Worm (Caenorhabditis elegans) whole organism, L4/young adult: ENCODE measurements around the gene exo-1.

Source experiments
- W03F9.2 ChIP-seq: fragments of 150-350 bp; optimal IDR thresholded peaks from 2 replicates; lab custom pipeline; 2014; ENCODE audit warnings: missing biosample characterization, missing genetic modification characterization
- him-1 ChIP-seq: sonication (generic microtip); optimal IDR thresholded peaks from 2 replicates; lab custom pipeline; 2016; ENCODE audit warnings: missing genotype, missing genetic modification reagents, missing genetic modification characterization, missing compliant biosample characterization

ce11 chrIII:13435570-13435969 lies 12.3 kb downstream of the exo-1 start, which contains the start of gene F45G2.8:
- TF ChIP-seq W03F9.2 (tag; lab: Kevin White, UChicago) (no peak), him-1 (no peak)
